Worm (Caenorhabditis elegans) whole organism, L3 larva: Measurements from ENCODE around the gene cest-4.
"Not testable (repeated sequence)": the region's sequence is repeated elsewhere in the genome, so short reads cannot be mapped to it uniquely, and the experiment has no call there.

Source experiments
- R02D3.7 ChIP-seq: fragments of 150-350 bp; optimal IDR thresholded peaks from 2 replicates; lab custom pipeline; 2014; ENCODE audit warnings: missing biosample characterization, missing genetic modification characterization
- ZK546.5 ChIP-seq: sonication (generic microtip); optimal IDR thresholded peaks from 2 replicates; lab custom pipeline; 2017; ENCODE audit warnings: missing biosample characterization, missing genetic modification characterization
- aly-2 ChIP-seq: fragments of 150-350 bp; optimal IDR thresholded peaks from 2 replicates; lab custom pipeline; 2014; ENCODE audit warnings: missing biosample characterization, missing genetic modification characterization
- ceh-16 ChIP-seq: sonication (generic microtip); optimal IDR thresholded peaks from 2 replicates; lab custom pipeline; 2017; ENCODE audit warnings: missing biosample characterization, missing genetic modification characterization
- ceh-28 ChIP-seq: fragments of 150-350 bp; optimal IDR thresholded peaks from 2 replicates; lab custom pipeline; 2014; ENCODE audit warnings: missing biosample characterization, missing genetic modification reagents, missing genetic modification characterization
- ceh-82 ChIP-seq: fragments of 150-350 bp; optimal IDR thresholded peaks from 2 replicates; lab custom pipeline; 2014; ENCODE audit warnings: missing biosample characterization, missing genetic modification characterization
- ceh-9 ChIP-seq: sonication (generic microtip); optimal IDR thresholded peaks from 2 replicates; lab custom pipeline; 2018; ENCODE audit warnings: missing biosample characterization, missing genetic modification characterization
- daf-12 ChIP-seq: fragments of 150-350 bp; optimal IDR thresholded peaks from 2 replicates; lab custom pipeline; 2014; ENCODE audit warnings: missing biosample characterization, missing genetic modification reagents, missing genetic modification characterization
- egl-5 ChIP-seq: fragments of 150-350 bp; optimal IDR thresholded peaks from 2 replicates; lab custom pipeline; 2017; ENCODE audit warnings: missing biosample characterization, missing genetic modification reagents, missing genetic modification characterization, inconsistent platforms
- elt-2 ChIP-seq: sonication (generic microtip); optimal IDR thresholded peaks from 2 replicates; lab custom pipeline; 2016; ENCODE audit warnings: missing genetic modification reagents, mild to moderate bottlenecking, missing genetic modification characterization, missing compliant biosample characterization
- eor-1 ChIP-seq, 2 experiments: fragments of 150-350 bp; optimal IDR thresholded peaks; 2 replicates each; lab custom pipeline; 2014 to 2018; ENCODE audit warnings: missing biosample characterization in 2 of 2, missing genetic modification characterization in 2 of 2
- fkh-10 ChIP-seq: sonication (generic microtip); optimal IDR thresholded peaks from 2 replicates; lab custom pipeline; 2017; ENCODE audit warnings: missing biosample characterization, missing genetic modification reagents, missing genetic modification characterization
- fkh-2 ChIP-seq: fragments of 150-350 bp; optimal IDR thresholded peaks from 2 replicates; lab custom pipeline; 2014; ENCODE audit warnings: missing biosample characterization, missing genetic modification reagents, missing genetic modification characterization
- fos-1 ChIP-seq: fragments of 150-350 bp; optimal IDR thresholded peaks from 2 replicates; lab custom pipeline; 2014; ENCODE audit warnings: missing biosample characterization, missing genetic modification characterization
- hmg-11 ChIP-seq: sonication (generic microtip); optimal IDR thresholded peaks from 2 replicates; lab custom pipeline; 2016; ENCODE audit warnings: missing genetic modification characterization, missing compliant biosample characterization
- lin-15B ChIP-seq: fragments of 150-350 bp; optimal IDR thresholded peaks from 2 replicates; lab custom pipeline; 2014; ENCODE audit warnings: missing biosample characterization, missing genetic modification characterization
- lin-39 ChIP-seq: fragments of 150-350 bp; optimal IDR thresholded peaks from 2 replicates; lab custom pipeline; 2018; ENCODE audit warnings: missing biosample characterization, missing genetic modification reagents, missing genetic modification characterization
- lsy-12 ChIP-seq: sonication (generic microtip); optimal IDR thresholded peaks from 2 replicates; lab custom pipeline; 2016; ENCODE audit warnings: mild to moderate bottlenecking, missing genetic modification characterization, missing compliant biosample characterization
- nfya-1 ChIP-seq: sonication (generic microtip); optimal IDR thresholded peaks from 2 replicates; lab custom pipeline; 2017; ENCODE audit warnings: missing genetic modification characterization, mild to moderate bottlenecking, missing compliant biosample characterization, antibody characterized with exemption, moderate library complexity; ENCODE audit not compliant: insufficient read depth
- nhr-11 ChIP-seq: fragments of 150-350 bp; optimal IDR thresholded peaks from 2 replicates; lab custom pipeline; 2014; ENCODE audit warnings: missing biosample characterization, missing genetic modification characterization
- nhr-12 ChIP-seq: fragments of 150-350 bp; optimal IDR thresholded peaks from 2 replicates; lab custom pipeline; 2014; ENCODE audit warnings: missing biosample characterization, missing genetic modification characterization
- nhr-23 ChIP-seq: fragments of 150-350 bp; optimal IDR thresholded peaks from 2 replicates; lab custom pipeline; 2014; ENCODE audit warnings: missing biosample characterization, missing genetic modification reagents, missing genetic modification characterization
- nhr-237 ChIP-seq: fragments of 150-350 bp; optimal IDR thresholded peaks from 2 replicates; lab custom pipeline; 2014; ENCODE audit warnings: missing biosample characterization, missing genetic modification characterization
- nhr-25 ChIP-seq: sonication (generic microtip); optimal IDR thresholded peaks from 2 replicates; lab custom pipeline; 2017; ENCODE audit warnings: missing biosample characterization, missing genetic modification characterization
- nhr-28 ChIP-seq: fragments of 150-350 bp; optimal IDR thresholded peaks from 2 replicates; lab custom pipeline; 2014; ENCODE audit warnings: missing biosample characterization, missing genetic modification characterization
- nhr-76 ChIP-seq: fragments of 150-350 bp; sonication (generic microtip); optimal IDR thresholded peaks from 5 replicates; lab custom pipeline; 2014; ENCODE audit warnings: missing biosample characterization, missing genetic modification characterization
- nhr-77 ChIP-seq: fragments of 150-350 bp; optimal IDR thresholded peaks from 2 replicates; lab custom pipeline; 2014; ENCODE audit warnings: missing biosample characterization, missing genetic modification characterization
- pha-4 ChIP-seq: fragments of 150-350 bp; optimal IDR thresholded peaks from 2 replicates; lab custom pipeline; 2014; ENCODE audit warnings: missing biosample characterization, missing genetic modification reagents, missing genetic modification characterization
- pqm-1 ChIP-seq: fragments of 150-350 bp; optimal IDR thresholded peaks from 2 replicates; lab custom pipeline; 2017; ENCODE audit warnings: missing biosample characterization, missing genetic modification characterization, inconsistent platforms
- sea-2 ChIP-seq: fragments of 150-350 bp; sonication (generic microtip); optimal IDR thresholded peaks from 4 replicates; lab custom pipeline; 2014; ENCODE audit warnings: missing biosample characterization, missing genetic modification reagents, missing genetic modification characterization
- snpc-4 ChIP-seq: fragments of 150-350 bp; optimal IDR thresholded peaks from 2 replicates; lab custom pipeline; 2014; ENCODE audit warnings: missing biosample characterization, missing genetic modification characterization
- tbx-2 ChIP-seq: sonication (generic microtip); optimal IDR thresholded peaks from 2 replicates; lab custom pipeline; 2016; ENCODE audit warnings: mild to moderate bottlenecking, missing genetic modification characterization, missing compliant biosample characterization
- unc-39 ChIP-seq: sonication (generic microtip); optimal IDR thresholded peaks from 4 replicates; lab custom pipeline; 2017; ENCODE audit warnings: missing biosample characterization, missing genetic modification characterization
- unc-62 ChIP-seq: fragments of 150-350 bp; sonication (generic microtip); optimal IDR thresholded peaks from 4 replicates; lab custom pipeline; 2014; ENCODE audit warnings: missing biosample characterization, missing genetic modification reagents, missing genetic modification characterization
- zag-1 ChIP-seq: fragments of 150-350 bp; optimal IDR thresholded peaks from 2 replicates; lab custom pipeline; 2014; ENCODE audit warnings: missing biosample characterization, missing genetic modification characterization
- ztf-11 ChIP-seq: fragments of 150-350 bp; optimal IDR thresholded peaks from 2 replicates; lab custom pipeline; 2014; ENCODE audit warnings: missing biosample characterization, missing genetic modification characterization
- ztf-4 ChIP-seq: fragments of 150-350 bp; optimal IDR thresholded peaks from 2 replicates; lab custom pipeline; 2014; ENCODE audit warnings: missing biosample characterization, missing genetic modification characterization

The cest-4 gene

ce11 chrIV:6834705-6835104 lies 32.6 kb upstream of the cest-4 start:
- TF ChIP-seq fkh-10 (GFP tag; lab: Kevin White, UChicago) (peak; percentile 60), nfya-1 (peak; percentile 38), lin-39 (tag; lab: Kevin White, UChicago) (peak; percentile 17), nhr-237 (tag; lab: Kevin White, UChicago) (no peak), nhr-76 (no peak), hmg-11 (tag; lab: Kevin White, UChicago) (peak; percentile 31)

DNA sequence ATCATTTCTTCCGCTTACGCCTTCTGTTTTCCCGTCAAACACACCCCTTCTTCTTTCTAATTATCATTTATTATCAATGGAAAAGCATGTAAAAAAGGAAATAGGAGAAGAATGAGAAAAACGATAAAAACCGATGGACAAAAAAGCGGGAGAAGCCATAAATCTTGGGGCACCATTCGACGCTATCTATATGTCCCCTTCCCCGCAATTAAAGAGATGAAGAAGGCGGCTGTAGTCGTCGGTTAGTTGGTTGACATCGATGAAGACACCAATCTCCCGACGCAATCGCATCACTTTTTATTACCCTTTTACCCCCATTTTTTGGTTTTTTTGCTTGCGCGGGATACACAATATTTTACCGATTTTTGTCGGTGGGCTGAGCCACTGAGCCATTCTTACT lies 31.5 kb upstream of the cest-4 start:
- TF ChIP-seq lin-39 (tag; lab: Kevin White, UChicago) (peak; percentile 75), ceh-28 (tag; lab: Kevin White, UChicago) (no peak), egl-5 (peak; percentile 56)

ce11 chrIV:6832194-6832593 lies 30.1 kb upstream of the cest-4 start:
- TF ChIP-seq zag-1 (tag; lab: Kevin White, UChicago), result no peak
- no peak for TF ChIP-seq nhr-23 (tag; lab: Kevin White, UChicago)
- TF ChIP-seq egl-5, result no peak
- no peak for TF ChIP-seq ceh-9
- no peak for TF ChIP-seq nhr-77 (tag; lab: Kevin White, UChicago)
- no peak for TF ChIP-seq nhr-12 (tag; lab: Kevin White, UChicago)
- no peak for TF ChIP-seq eor-1 (tag; optimal IDR thresholded peaks at IDR 0.05; lab: Kevin White, UChicago)
- no peak for TF ChIP-seq ceh-16 (tag; lab: Kevin White, UChicago)
- no peak for TF ChIP-seq unc-39 (tag; lab: Kevin White, UChicago)
- TF ChIP-seq nhr-25 (tag; lab: Kevin White, UChicago), result no peak
- no peak for TF ChIP-seq fkh-10 (GFP tag; lab: Kevin White, UChicago)
- no peak for TF ChIP-seq ceh-28 (tag; lab: Kevin White, UChicago)

ce11 chrIV:6829902-6830301 lies 27.8 kb upstream of the cest-4 start, which contains the start of gene H20E11.1:
H20E11.1 (plus strand) TSS chrIV:6830145.
- TF ChIP-seq R02D3.7 (tag; lab: Kevin White, UChicago), result no peak
- TF ChIP-seq pqm-1, result peak; percentile 89
- peak; percentile 71 for TF ChIP-seq elt-2 (tag; lab: Kevin White, UChicago)
- no peak for TF ChIP-seq aly-2 (tag; lab: Kevin White, UChicago)
- TF ChIP-seq nhr-237 (tag; lab: Kevin White, UChicago), result no peak
- no peak for TF ChIP-seq ztf-4 (tag; lab: Kevin White, UChicago)

DNA sequence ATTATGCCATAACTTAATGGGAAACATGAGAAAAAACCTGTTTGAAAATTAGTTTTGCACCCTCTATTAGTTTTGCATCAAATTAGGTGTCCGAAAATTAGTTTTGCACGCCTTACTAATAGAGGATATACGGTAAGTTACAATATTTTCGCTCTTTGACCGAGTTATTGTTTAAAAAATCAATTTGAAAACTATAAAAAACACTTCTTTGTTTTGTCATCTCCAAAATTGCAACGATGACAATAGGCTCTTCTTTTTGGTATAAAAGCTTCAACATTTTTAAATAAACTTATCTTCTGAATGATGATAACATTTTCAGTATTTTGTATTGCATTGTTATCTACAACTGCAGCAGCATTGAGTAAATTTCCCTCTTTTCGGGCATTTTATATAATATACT lies 25.3 kb upstream of the cest-4 start, which contains the start of gene H20E11.2:
H20E11.2 (plus strand) TSS at position 301 of the 400 bp plus-strand sequence.
- TF ChIP-seq ztf-11 (tag; lab: Kevin White, UChicago); sea-2 (GFP tag; lab: Kevin White, UChicago); nhr-12 (tag; lab: Kevin White, UChicago): not testable (repeated sequence)

ce11 chrIV:6824622-6825021 lies 22.5 kb upstream of the cest-4 start, which contains the start of gene H20E11.3:
H20E11.3 (plus strand) TSS chrIV:6824816.
- peak; percentile 56 for TF ChIP-seq elt-2 (tag; lab: Kevin White, UChicago)
- no peak for TF ChIP-seq nhr-25 (tag; lab: Kevin White, UChicago)
- TF ChIP-seq tbx-2, result no peak

ce11 chrIV:6822406-6822805 lies 20.3 kb upstream of the cest-4 start, which contains the start of gene C17H12.6:
C17H12.6 (minus strand) TSS chrIV:6822506.
- TF ChIP-seq pha-4 (tag; lab: Kevin White, UChicago) (no peak), unc-62 (GFP tag; lab: Kevin White, UChicago) (no peak), nhr-11 (tag; lab: Kevin White, UChicago) (no peak), zag-1 (tag; lab: Kevin White, UChicago) (no peak), nhr-28 (tag; lab: Kevin White, UChicago) (no peak), snpc-4 (tag; lab: Kevin White, UChicago) (no peak), fos-1 (tag; lab: Kevin White, UChicago) (no peak), lin-15B (no peak), ceh-82 (no peak), daf-12 (tag; lab: Kevin White, UChicago) (no peak), fkh-2 (no peak), egl-5 (no peak), lin-39 (tag; lab: Kevin White, UChicago) (no peak), fkh-10 (GFP tag; lab: Kevin White, UChicago) (no peak), ztf-4 (tag; lab: Kevin White, UChicago) (no peak), lsy-12 (tag; lab: Kevin White, UChicago) (no peak), ZK546.5 (tag; lab: Kevin White, UChicago) (no peak), nhr-237 (tag; lab: Kevin White, UChicago) (no peak)
